Worm (Caenorhabditis elegans) whole organism, L4 larva: Measurements from ENCODE around the gene eak-7.
A peak's percentile ranks its signal among the peaks of the same experiment; 100 is the strongest.

ENCODE experiments used
- D1046.2 ChIP-seq: fragments of 200-800 bp; sonication (Bioruptor generic); IDR thresholded peaks from 2 replicates; pipeline ENCODE4 v1.3.6; 2022; ENCODE audit warnings: missing genetic modification characterization, missing compliant biosample characterization
- T20F7.1 ChIP-seq: fragments of 200-800 bp; sonication (Bioruptor generic); optimal IDR thresholded peaks from 2 replicates; lab custom pipeline; 2018; ENCODE audit warnings: mild to moderate bottlenecking, missing genetic modification characterization, missing compliant biosample characterization
- T26A8.4 ChIP-seq: fragments of 200-800 bp; sonication (Bioruptor generic); IDR thresholded peaks from 2 replicates; pipeline ENCODE4 v1.3.6; 2022; ENCODE audit warnings: missing genetic modification characterization, missing compliant biosample characterization
- Y5F2A.4 ChIP-seq: fragments of 200-800 bp; sonication (Bioruptor generic); optimal IDR thresholded peaks from 2 replicates; lab custom pipeline; 2018; ENCODE audit warnings: mild to moderate bottlenecking, missing genetic modification characterization, missing compliant biosample characterization
- Y75B8A.6 ChIP-seq: fragments of 200-800 bp; sonication (Bioruptor generic); IDR thresholded peaks from 2 replicates; pipeline ENCODE4 v1.3.6; 2022; ENCODE audit warnings: missing genetic modification reagents, missing genetic modification characterization, missing compliant biosample characterization
- aly-2 ChIP-seq: sonication (generic microtip); optimal IDR thresholded peaks from 2 replicates; lab custom pipeline; 2018; ENCODE audit warnings: missing biosample characterization, missing genetic modification characterization
- attf-4 ChIP-seq: sonication (generic microtip); optimal IDR thresholded peaks from 3 replicates; lab custom pipeline; 2017; ENCODE audit warnings: missing biosample characterization, missing genetic modification characterization
- ceh-20 ChIP-seq: fragments of 200-800 bp; sonication (Bioruptor generic); IDR thresholded peaks from 2 replicates; pipeline ENCODE4 v1.3.6; 2022; ENCODE audit warnings: missing genetic modification reagents, missing genetic modification characterization, missing compliant biosample characterization
- ceh-32 ChIP-seq: sonication (generic microtip); optimal IDR thresholded peaks from 2 replicates; lab custom pipeline; 2016; ENCODE audit warnings: mild to moderate bottlenecking, missing genetic modification characterization, missing compliant biosample characterization; ENCODE audit not compliant: poor library complexity
- ceh-82 ChIP-seq: sonication (generic microtip); optimal IDR thresholded peaks from 2 replicates; lab custom pipeline; 2017; ENCODE audit warnings: missing biosample characterization, missing genetic modification characterization
- ctbp-1 ChIP-seq: fragments of 200-800 bp; sonication (Bioruptor generic); IDR thresholded peaks from 2 replicates; pipeline ENCODE4 v1.3.6; 2022; ENCODE audit warnings: missing genetic modification reagents, missing genetic modification characterization, missing compliant biosample characterization
- daf-16 ChIP-seq, 3 experiments: sonication (generic microtip); optimal IDR thresholded peaks; 2 replicates each; lab custom pipeline; 2016 to 2017; ENCODE audit warnings: missing genetic modification characterization in 3 of 3, missing genetic modification reagents in 3 of 3, mild to moderate bottlenecking in 2 of 3, missing compliant biosample characterization in 2 of 3, missing biosample characterization in 1 of 3, moderate library complexity in 1 of 3
- dmd-6 ChIP-seq: fragments of 200-800 bp; sonication (Bioruptor generic); IDR thresholded peaks from 2 replicates; pipeline ENCODE4 v1.3.6; 2022; ENCODE audit warnings: missing genetic modification reagents, missing genetic modification characterization, missing compliant biosample characterization
- dmd-9 ChIP-seq: fragments of 200-800 bp; sonication (Bioruptor generic); IDR thresholded peaks from 2 replicates; pipeline ENCODE4 v1.3.6; 2022; ENCODE audit warnings: missing genetic modification reagents, missing genetic modification characterization, missing compliant biosample characterization
- dpl-1 ChIP-seq: fragments of 150-350 bp; optimal IDR thresholded peaks from 2 replicates; lab custom pipeline; 2014; ENCODE audit warnings: missing biosample characterization, missing genetic modification reagents, missing genetic modification characterization
- duxl-1 ChIP-seq: sonication (generic microtip); optimal IDR thresholded peaks from 2 replicates; lab custom pipeline; 2016; ENCODE audit warnings: mild to moderate bottlenecking, missing genetic modification characterization, moderate library complexity, missing compliant biosample characterization; ENCODE audit not compliant: poor library complexity
- dve-1 ChIP-seq: sonication (generic microtip); optimal IDR thresholded peaks from 2 replicates; lab custom pipeline; 2017; ENCODE audit warnings: antibody characterized with exemption, mild to moderate bottlenecking, missing genetic modification characterization, missing compliant biosample characterization; ENCODE audit not compliant: insufficient read depth
- egl-43 ChIP-seq: fragments of 200-800 bp; sonication (Bioruptor generic); IDR thresholded peaks from 2 replicates; pipeline ENCODE4 v1.3.6; 2022; ENCODE audit warnings: missing genetic modification reagents, missing genetic modification characterization, missing compliant biosample characterization
- fos-1 ChIP-seq: fragments of 150-350 bp; optimal IDR thresholded peaks from 2 replicates; lab custom pipeline; 2014; ENCODE audit warnings: missing biosample characterization, missing genetic modification characterization
- hlh-11 ChIP-seq: fragments of 200-800 bp; sonication (Bioruptor generic); optimal IDR thresholded peaks from 2 replicates; lab custom pipeline; 2018; ENCODE audit warnings: mild to moderate bottlenecking, missing genetic modification characterization, missing compliant biosample characterization
- hmg-1.1 ChIP-seq: fragments of 200-800 bp; sonication (Bioruptor generic); IDR thresholded peaks from 2 replicates; pipeline ENCODE4 v1.3.6; 2022; ENCODE audit warnings: missing genetic modification reagents, missing genetic modification characterization, missing compliant biosample characterization
- lin-13 ChIP-seq: fragments of 150-350 bp; optimal IDR thresholded peaks from 2 replicates; lab custom pipeline; 2014; ENCODE audit warnings: missing biosample characterization, missing genetic modification reagents, missing genetic modification characterization
- lin-29 ChIP-seq: fragments of 200-800 bp; sonication (Bioruptor generic); IDR thresholded peaks from 2 replicates; pipeline ENCODE4 v1.3.6; 2022; ENCODE audit warnings: missing genetic modification reagents, missing genetic modification characterization, missing compliant biosample characterization
- lin-38 ChIP-seq: fragments of 200-800 bp; sonication (Bioruptor generic); IDR thresholded peaks from 2 replicates; pipeline ENCODE4 v1.3.6; 2022; ENCODE audit warnings: missing genetic modification reagents, missing genetic modification characterization, missing compliant biosample characterization
- lin-39 ChIP-seq: fragments of 150-350 bp; optimal IDR thresholded peaks from 2 replicates; lab custom pipeline; 2014; ENCODE audit warnings: missing biosample characterization, missing genetic modification reagents, missing genetic modification characterization
- lsy-2 ChIP-seq, 2 experiments: fragments of 150-350 bp in 1 of 2; sonication (generic microtip) in 1 of 2; optimal IDR thresholded peaks; 2 replicates each; lab custom pipeline; 2014 to 2017; ENCODE audit warnings: missing biosample characterization in 2 of 2, missing genetic modification characterization in 2 of 2
- mdl-1 ChIP-seq, 2 experiments: fragments of 150-350 bp in 1 of 2; sonication (generic microtip) in 1 of 2; optimal IDR thresholded peaks; 2 replicates each; lab custom pipeline; 2014 to 2017; ENCODE audit warnings: missing biosample characterization in 2 of 2, missing genetic modification characterization in 2 of 2
- mes-2 ChIP-seq: sonication (generic microtip); optimal IDR thresholded peaks from 2 replicates; lab custom pipeline; 2016; ENCODE audit warnings: missing genotype, mild to moderate bottlenecking, missing genetic modification characterization, missing compliant biosample characterization; ENCODE audit not compliant: poor library complexity, severe bottlenecking
- nhr-102 ChIP-seq: sonication (generic microtip); optimal IDR thresholded peaks from 2 replicates; lab custom pipeline; 2016; ENCODE audit warnings: mild to moderate bottlenecking, missing genetic modification characterization, moderate library complexity, missing compliant biosample characterization
- nhr-237 ChIP-seq: sonication (generic microtip); optimal IDR thresholded peaks from 2 replicates; lab custom pipeline; 2017; ENCODE audit warnings: missing biosample characterization, missing genetic modification characterization
- nhr-25 ChIP-seq: sonication (generic microtip); optimal IDR thresholded peaks from 2 replicates; lab custom pipeline; 2017; ENCODE audit warnings: missing genetic modification characterization, mild to moderate bottlenecking, missing compliant biosample characterization, antibody characterized with exemption, moderate library complexity, borderline replicate concordance; ENCODE audit not compliant: insufficient read depth
- nhr-28 ChIP-seq: fragments of 150-350 bp; optimal IDR thresholded peaks from 2 replicates; lab custom pipeline; 2014; ENCODE audit warnings: missing biosample characterization, missing genetic modification characterization
- nhr-41 ChIP-seq: fragments of 200-800 bp; sonication (Bioruptor generic); IDR thresholded peaks from 2 replicates; pipeline ENCODE4 v1.3.6; 2022; ENCODE audit warnings: missing genetic modification reagents, missing genetic modification characterization, missing compliant biosample characterization
- nhr-42 ChIP-seq: fragments of 200-800 bp; sonication (Bioruptor generic); IDR thresholded peaks from 2 replicates; pipeline ENCODE4 v1.3.6; 2022; ENCODE audit warnings: missing genetic modification characterization, missing compliant biosample characterization
- nhr-48 ChIP-seq: sonication (generic microtip); optimal IDR thresholded peaks from 2 replicates; lab custom pipeline; 2016; ENCODE audit warnings: mild to moderate bottlenecking, missing genetic modification characterization, missing compliant biosample characterization
- nhr-76 ChIP-seq: fragments of 150-350 bp; optimal IDR thresholded peaks from 2 replicates; lab custom pipeline; 2014; ENCODE audit warnings: missing biosample characterization, missing genetic modification characterization
- nhr-77 ChIP-seq: fragments of 150-350 bp; optimal IDR thresholded peaks from 2 replicates; lab custom pipeline; 2014; ENCODE audit warnings: missing biosample characterization, missing genetic modification characterization
- php-3 ChIP-seq: fragments of 200-800 bp; sonication (Bioruptor generic); IDR thresholded peaks from 2 replicates; pipeline ENCODE4 v1.3.6; 2022; ENCODE audit warnings: missing genetic modification reagents, missing genetic modification characterization, missing compliant biosample characterization
- pqm-1 ChIP-seq: sonication (generic microtip); optimal IDR thresholded peaks from 2 replicates; lab custom pipeline; 2017; ENCODE audit warnings: missing biosample characterization, missing genetic modification characterization
- set-16 ChIP-seq: fragments of 200-800 bp; sonication (Bioruptor generic); IDR thresholded peaks from 2 replicates; pipeline ENCODE4 v1.3.6; 2022; ENCODE audit warnings: missing genetic modification reagents, missing genetic modification characterization, missing compliant biosample characterization
- skn-1 ChIP-seq: fragments of 150-350 bp; optimal IDR thresholded peaks from 2 replicates; lab custom pipeline; 2014; ENCODE audit warnings: missing biosample characterization, missing genetic modification characterization
- tra-1 ChIP-seq: fragments of 200-800 bp; sonication (Bioruptor generic); IDR thresholded peaks from 2 replicates; pipeline ENCODE4 v1.3.6; 2022; ENCODE audit warnings: missing genetic modification reagents, missing genetic modification characterization, missing compliant biosample characterization
- unc-62 ChIP-seq, 3 experiments: fragments of 150-350 bp in 1 of 3; sonication (generic microtip); optimal IDR thresholded peaks in 2 of 3; peaks in 1 of 3; 1 replicate in 1 of 3; 2 replicates in 2 of 3; lab custom pipeline; 2014 to 2017; ENCODE audit warnings: missing biosample characterization in 3 of 3, missing genetic modification characterization in 3 of 3, missing genetic modification reagents in 3 of 3, missing genotype in 1 of 3
- zfp-2 ChIP-seq: sonication (generic microtip); optimal IDR thresholded peaks from 2 replicates; lab custom pipeline; 2016; ENCODE audit warnings: mild to moderate bottlenecking, missing genetic modification characterization, missing compliant biosample characterization
- zfp-3 ChIP-seq: fragments of 200-800 bp; sonication (Bioruptor generic); conservative IDR thresholded peaks from 2 replicates; pipeline ENCODE4 v1.3.6; 2022; ENCODE audit warnings: missing genetic modification reagents, missing genetic modification characterization, missing compliant biosample characterization
- zip-11 ChIP-seq: fragments of 200-800 bp; sonication (Bioruptor generic); IDR thresholded peaks from 2 replicates; pipeline ENCODE4 v1.3.6; 2022; ENCODE audit warnings: missing genetic modification characterization, missing compliant biosample characterization
- zip-2 ChIP-seq: fragments of 150-350 bp; optimal IDR thresholded peaks from 2 replicates; lab custom pipeline; 2014; ENCODE audit warnings: missing biosample characterization, missing genetic modification characterization
- ztf-11 ChIP-seq: fragments of 150-350 bp; optimal IDR thresholded peaks from 2 replicates; lab custom pipeline; 2014; ENCODE audit warnings: missing biosample characterization, missing genetic modification characterization

eak-7 gene

ce11 chrIV:12600941-12601340 lies 35.2 kb upstream of the eak-7 start (continued):
- TF ChIP-seq dmd-6 (GFP tag; lab: Robert Waterston, UW), result peak; percentile 99
- TF ChIP-seq, all 104 proteins: peak for 26

- TF ChIP-seq T20F7.1, result no peak
- no peak for TF ChIP-seq lin-29
- TF ChIP-seq nhr-237 (tag; lab: Kevin White, UChicago), result no peak
- TF ChIP-seq dpl-1 (GFP tag; lab: Kevin White, UChicago), result no peak
- TF ChIP-seq D1046.2 (GFP tag; lab: Robert Waterston, UW), result no peak
- no peak for TF ChIP-seq nhr-42
- TF ChIP-seq lin-39, result no peak
- peak; percentile 89 for TF ChIP-seq dmd-6 (GFP tag; lab: Robert Waterston, UW)
- no peak for TF ChIP-seq tra-1 (GFP tag; lab: Robert Waterston, UW)
- no peak for TF ChIP-seq lin-13 (GFP tag; lab: Kevin White, UChicago)
- TF ChIP-seq lsy-2 (tag; optimal IDR thresholded peaks at IDR 0.05; lab: Kevin White, UChicago), result no peak
- peak; percentile 99 for TF ChIP-seq pqm-1 (tag; lab: Kevin White, UChicago)
- TF ChIP-seq aly-2 (tag; lab: Kevin White, UChicago), result no peak
- TF ChIP-seq Y5F2A.4 (GFP tag; lab: Kevin White, UChicago), result no peak
- TF ChIP-seq set-16, result no peak
- no peak for TF ChIP-seq nhr-76
- no peak for TF ChIP-seq ctbp-1 (GFP tag; lab: Robert Waterston, UW)
- TF ChIP-seq nhr-25 (tag; lab: Kevin White, UChicago), result no peak
- TF ChIP-seq nhr-28 (tag; lab: Kevin White, UChicago), result peak; percentile 93
- TF ChIP-seq T26A8.4, result no peak
- TF ChIP-seq hmg-1.1, result no peak
- TF ChIP-seq zfp-3 (GFP tag; lab: Robert Waterston, UW), result no peak
- TF ChIP-seq php-3 (GFP tag; lab: Robert Waterston, UW), result peak; percentile 68
- peak; percentile 17 for TF ChIP-seq nhr-48 (tag; lab: Kevin White, UChicago)
- peak in 1 of 2 experiments; percentile 57 for TF ChIP-seq unc-62 (GFP tag; optimal IDR thresholded peaks at IDR 0.05 in 1 of 2; lab: Kevin White, UChicago)
- TF ChIP-seq unc-62 (tag; optimal IDR thresholded peaks at IDR 0.05; lab: Kevin White, UChicago), result no peak
- no peak for TF ChIP-seq zip-2 (tag; lab: Kevin White, UChicago)
- no peak for TF ChIP-seq egl-43 (GFP tag; lab: Robert Waterston, UW)
- TF ChIP-seq nhr-102 (tag; lab: Kevin White, UChicago), result peak; percentile 81
- TF ChIP-seq ceh-32 (tag; lab: Kevin White, UChicago), result no peak
- no peak for TF ChIP-seq dmd-9 (GFP tag; lab: Robert Waterston, UW)
- TF ChIP-seq mdl-1 (tag; optimal IDR thresholded peaks at IDR 0.05; lab: Kevin White, UChicago), result no peak
- no peak for TF ChIP-seq zfp-2 (tag; lab: Kevin White, UChicago)
- no peak for TF ChIP-seq nhr-41 (GFP tag; lab: Robert Waterston, UW)
- no peak for TF ChIP-seq attf-4 (tag; lab: Kevin White, UChicago)
- TF ChIP-seq lin-38 (GFP tag; lab: Robert Waterston, UW), result no peak
- peak; percentile 77 for TF ChIP-seq dve-1 (tag; lab: Kevin White, UChicago)
- TF ChIP-seq fos-1, result no peak
- TF ChIP-seq duxl-1 (tag; lab: Kevin White, UChicago), result no peak
- TF ChIP-seq Y75B8A.6 (GFP tag; lab: Robert Waterston, UW), result no peak
- no peak for TF ChIP-seq ceh-82
- no peak for TF ChIP-seq daf-16 (GFP tag; optimal IDR thresholded peaks at IDR 0.05; lab: Kevin White, UChicago)
- TF ChIP-seq daf-16 (tag; optimal IDR thresholded peaks at IDR 0.05; lab: Kevin White, UChicago), result peak; percentile 89
- TF ChIP-seq ztf-11 (tag; lab: Kevin White, UChicago), result no peak
- no peak for TF ChIP-seq mes-2 (tag; lab: Kevin White, UChicago)
- TF ChIP-seq zip-11 (GFP tag; lab: Robert Waterston, UW), result no peak
- no peak for TF ChIP-seq skn-1 (tag; lab: Kevin White, UChicago)
- TF ChIP-seq hlh-11, result peak; percentile 73
- no peak for TF ChIP-seq ceh-20 (GFP tag; lab: Robert Waterston, UW)
- TF ChIP-seq nhr-77, result peak; percentile 85
These were observed 33.4 kb upstream of the eak-7 start, which contains the start of gene pgp-1 for ce11 chrIV:12599158-12599557. pgp-1 (minus strand) TSS chrIV:12599169.
